Fruit fly (Drosophila melanogaster) whole organism, pupa: ENCODE data around the gene Nedd8.

Experiments used
- CG10348 ChIP-seq: fragments of 200-800 bp; sonication (Bioruptor generic); IDR thresholded peaks from 2 replicates; pipeline ENCODE4 v1.3.6; 2022; ENCODE audit warnings: missing biosample characterization, missing genetic modification characterization
- CG13204 ChIP-seq: fragments of 200-800 bp; sonication (Bioruptor generic); optimal IDR thresholded peaks from 2 replicates; lab custom pipeline; 2018; ENCODE audit warnings: missing biosample characterization, mild to moderate bottlenecking, missing genetic modification characterization, moderate library complexity
- CG32121 ChIP-seq: fragments of 200-800 bp; sonication (Bioruptor generic); IDR thresholded peaks from 2 replicates; pipeline ENCODE4 v1.3.6; 2022; ENCODE audit warnings: missing biosample characterization, missing genetic modification characterization
- CG8159 ChIP-seq: fragments of 200-800 bp; sonication (Bioruptor generic); optimal IDR thresholded peaks from 3 replicates; lab custom pipeline; 2018; ENCODE audit warnings: missing biosample characterization, mild to moderate bottlenecking, missing genetic modification characterization, moderate library complexity
- EcR ChIP-seq: fragments of 200-800 bp; sonication (Bioruptor generic); optimal IDR thresholded peaks from 3 replicates; lab custom pipeline; 2019; ENCODE audit warnings: missing biosample characterization, missing genetic modification characterization, mild to moderate bottlenecking, moderate library complexity, missing genetic modification reagents
- gl ChIP-seq: fragments of 200-800 bp; sonication (Bioruptor generic); optimal IDR thresholded peaks from 2 replicates; lab custom pipeline; 2018; ENCODE audit warnings: missing biosample characterization, mild to moderate bottlenecking, missing genetic modification characterization
- rn ChIP-seq: fragments of 200-800 bp; sonication (Bioruptor generic); IDR thresholded peaks from 2 replicates; pipeline ENCODE4 v1.3.6; 2022; ENCODE audit warnings: missing biosample characterization, missing genetic modification characterization

dm6 chr2L:18930352-18931122, 21.1 kb downstream of the Nedd8 start:
- TF ChIP-seq rn (GFP tag; lab: Robert Waterston, UW) = no peak
- TF ChIP-seq CG32121 (GFP tag; lab: Robert Waterston, UW) = no peak
- TF ChIP-seq CG13204 (GFP tag; lab: Kevin White, UChicago) = no peak
- no peak for TF ChIP-seq gl (tag; lab: Kevin White, UChicago)
- TF ChIP-seq CG10348 (GFP tag; lab: Robert Waterston, UW) = no peak
- TF ChIP-seq CG8159 = no peak
- no peak for TF ChIP-seq EcR (GFP tag; lab: Kevin White, UChicago)
